Worm (Caenorhabditis elegans) whole organism, early embryonic: ENCODE measurements around the gene F10E7.6.

Experiments
- B0310.2 ChIP-seq: sonication (generic microtip); optimal IDR thresholded peaks from 2 replicates; lab custom pipeline; 2016; ENCODE audit warnings: mild to moderate bottlenecking, missing genetic modification characterization, missing compliant biosample characterization
- aly-1 ChIP-seq: sonication (generic microtip); optimal IDR thresholded peaks from 2 replicates; lab custom pipeline; 2016; ENCODE audit warnings: missing genetic modification characterization, missing compliant biosample characterization
- ama-1 ChIP-seq: fragments of 150-350 bp; optimal IDR thresholded peaks from 2 replicates; lab custom pipeline; 2014
- ceh-36 ChIP-seq: sonication (generic microtip); optimal IDR thresholded peaks from 2 replicates; lab custom pipeline; 2016; ENCODE audit warnings: missing genetic modification characterization, inconsistent platforms, missing compliant biosample characterization
- flt-1 ChIP-seq: fragments of 200-800 bp; sonication (Bioruptor generic); IDR thresholded peaks from 2 replicates; pipeline ENCODE4 v1.3.6; 2022; ENCODE audit warnings: missing genetic modification characterization, missing compliant biosample characterization
- hmbx-1 ChIP-seq: sonication (generic microtip); optimal IDR thresholded peaks from 2 replicates; lab custom pipeline; 2016; ENCODE audit warnings: mild to moderate bottlenecking, missing genetic modification characterization, missing compliant biosample characterization
- hmg-4 ChIP-seq: fragments of 200-800 bp; sonication (Bioruptor generic); optimal IDR thresholded peaks from 2 replicates; lab custom pipeline; 2018; ENCODE audit warnings: mild to moderate bottlenecking, missing genetic modification characterization, missing compliant biosample characterization
- tbx-11 ChIP-seq: fragments of 200-800 bp; sonication (Bioruptor generic); IDR thresholded peaks from 2 replicates; pipeline ENCODE4 v1.3.6; 2022; ENCODE audit warnings: missing genetic modification characterization, missing compliant biosample characterization
- tbx-37 ChIP-seq: fragments of 200-800 bp; sonication (Bioruptor generic); conservative IDR thresholded peaks from 2 replicates; pipeline ENCODE4 v1.3.6; 2022; ENCODE audit warnings: missing genetic modification reagents, missing genetic modification characterization, missing compliant biosample characterization
- tra-4 ChIP-seq: sonication (generic microtip); optimal IDR thresholded peaks from 2 replicates; lab custom pipeline; 2017; ENCODE audit warnings: missing genetic modification characterization, missing compliant biosample characterization

- TF ChIP-seq ama-1 (lab: Kevin White, UChicago), result no peak
- no peak for TF ChIP-seq B0310.2 (tag; lab: Kevin White, UChicago)
- TF ChIP-seq ceh-36 (tag; lab: Kevin White, UChicago), result no peak
- no peak for TF ChIP-seq hmbx-1 (tag; lab: Kevin White, UChicago)
- TF ChIP-seq tbx-37 (GFP tag; lab: Robert Waterston, UW), result no peak
- no peak for TF ChIP-seq flt-1 (GFP tag; lab: Robert Waterston, UW)
- TF ChIP-seq tra-4 (tag; lab: Kevin White, UChicago), result no peak
- no peak for TF ChIP-seq tbx-11 (GFP tag; lab: Robert Waterston, UW)
- TF ChIP-seq hmg-4 (GFP tag; lab: Kevin White, UChicago), result no peak
- no peak for TF ChIP-seq aly-1 (tag; lab: Kevin White, UChicago)
These were observed 2.9 kb upstream of the F10E7.6 start, which contains the start of gene F10E7.9 for ce11 chrII:7109956-7110355.
